Worm (Caenorhabditis elegans): ENCODE measurements around the gene glb-25.

glb-25 gene

ce11 chrV:1918030-1918559 lies 20.0 kb upstream of the glb-25 start, which contains the start of gene Y32G9A.2:
Gene Y32G9A.2, plus strand, starts transcription at chrV:1918509.
- TF ChIP-seq unc-39 (tag; optimal IDR thresholded peaks at IDR 0.05) = no peak
- peak; percentile 41 for TF ChIP-seq gmeb-1 (tag; optimal IDR thresholded peaks at IDR 0.05)
- peak; percentile 50 for TF ChIP-seq nhr-129 (tag; optimal IDR thresholded peaks at IDR 0.05)
- peak; percentile 67 for TF ChIP-seq C34F6.9 (tag; optimal IDR thresholded peaks at IDR 0.05)
- peak; percentile 62 for TF ChIP-seq unc-55 (GFP tag; optimal IDR thresholded peaks at IDR 0.05)
- TF ChIP-seq lin-13 (GFP tag; optimal IDR thresholded peaks at IDR 0.05) = peak; percentile 34
- no peak for TF ChIP-seq lin-39 (tag; optimal IDR thresholded peaks at IDR 0.05)

- TF ChIP-seq lin-39 (tag; optimal IDR thresholded peaks at IDR 0.05) (no peak), elt-1 (tag; optimal IDR thresholded peaks at IDR 0.05) (no peak), ztf-11 (tag; optimal IDR thresholded peaks at IDR 0.05) (no peak), nhr-77 (tag; optimal IDR thresholded peaks at IDR 0.05) (no peak), lin-13 (GFP tag; optimal IDR thresholded peaks at IDR 0.05) (no peak), ceh-82 (tag; optimal IDR thresholded peaks at IDR 0.05) (no peak), alr-1 (tag; optimal IDR thresholded peaks at IDR 0.05) (no peak), nhr-12 (tag; optimal IDR thresholded peaks at IDR 0.05) (no peak), crh-2 (tag; optimal IDR thresholded peaks at IDR 0.05) (no peak)
These were observed 18.0 kb upstream of the glb-25 start, which contains the start of gene Y32G9A.12 for ce11 chrV:1920105-1920504. Gene Y32G9A.12, minus strand, starts transcription at chrV:1920205.

- no peak for TF ChIP-seq lin-11 (tag; optimal IDR thresholded peaks at IDR 0.05)
- no peak for TF ChIP-seq nhr-6 (tag; optimal IDR thresholded peaks at IDR 0.05)
- TF ChIP-seq nhr-12 (tag; optimal IDR thresholded peaks at IDR 0.05) = no peak
- TF ChIP-seq mab-5 (tag; optimal IDR thresholded peaks at IDR 0.05) = no peak
- no peak for TF ChIP-seq ztf-4 (tag; optimal IDR thresholded peaks at IDR 0.05)
- TF ChIP-seq skn-1 (tag; optimal IDR thresholded peaks at IDR 0.05) = no peak
- TF ChIP-seq nhr-10 (tag; optimal IDR thresholded peaks at IDR 0.05) = no peak
- no peak for TF ChIP-seq nhr-237 (tag; optimal IDR thresholded peaks at IDR 0.05)
- no peak for TF ChIP-seq sma-3 (GFP tag; optimal IDR thresholded peaks at IDR 0.05)
- no peak for TF ChIP-seq gmeb-1 (tag; optimal IDR thresholded peaks at IDR 0.05)
These were observed 16.7 kb upstream of the glb-25 start, which contains the start of gene gst-37 for ce11 chrV:1921321-1921720. Gene gst-37, plus strand, starts transcription at chrV:1921621.

ce11 chrV:1925487-1925886 lies 12.6 kb upstream of the glb-25 start, which contains the start of gene T06A1.1:
Gene T06A1.1, minus strand, starts transcription at chrV:1925587.
- no peak for TF ChIP-seq alr-1 (tag; optimal IDR thresholded peaks at IDR 0.05)
- no peak for TF ChIP-seq ceh-82 (tag; optimal IDR thresholded peaks at IDR 0.05)
- TF ChIP-seq gmeb-1 (tag; optimal IDR thresholded peaks at IDR 0.05) = no peak
- no peak for TF ChIP-seq nhr-21 (tag; optimal IDR thresholded peaks at IDR 0.05)
- TF ChIP-seq lsy-2 (tag; optimal IDR thresholded peaks at IDR 0.05) = no peak
- TF ChIP-seq crh-2 (tag; optimal IDR thresholded peaks at IDR 0.05) = no peak
- TF ChIP-seq lin-13 (GFP tag; optimal IDR thresholded peaks at IDR 0.05) = no peak
- no peak for TF ChIP-seq ceh-16 (tag; optimal IDR thresholded peaks at IDR 0.05)
- TF ChIP-seq ztf-4 (tag; optimal IDR thresholded peaks at IDR 0.05) = no peak
- TF ChIP-seq nhr-23 (tag; optimal IDR thresholded peaks at IDR 0.05) = no peak
- no peak for TF ChIP-seq nhr-129 (tag; optimal IDR thresholded peaks at IDR 0.05)
- TF ChIP-seq sma-9 (GFP tag; optimal IDR thresholded peaks at IDR 0.05) = no peak
- TF ChIP-seq sma-9 (tag; optimal IDR thresholded peaks at IDR 0.05) = no peak
- TF ChIP-seq nhr-12 (tag; optimal IDR thresholded peaks at IDR 0.05) = no peak
- no peak for TF ChIP-seq ztf-1 (GFP tag; conservative IDR thresholded peaks at IDR 0.05)
- no peak for TF ChIP-seq unc-62 (GFP tag; optimal IDR thresholded peaks at IDR 0.05)
- no peak for TF ChIP-seq egl-27 (tag; optimal IDR thresholded peaks at IDR 0.05)
- TF ChIP-seq nhr-237 (tag; optimal IDR thresholded peaks at IDR 0.05) = no peak

- TF ChIP-seq sem-4 (tag; optimal IDR thresholded peaks at IDR 0.05) = no peak
- no peak for TF ChIP-seq ZK546.5 (tag; optimal IDR thresholded peaks at IDR 0.05)
- peak; percentile 84 for TF ChIP-seq fos-1 (tag; optimal IDR thresholded peaks at IDR 0.05)
- TF ChIP-seq sma-9 (GFP tag; optimal IDR thresholded peaks at IDR 0.05) = peak; percentile 45
- TF ChIP-seq sma-9 (tag; optimal IDR thresholded peaks at IDR 0.05) = no peak
These were observed 11.0 kb upstream of the glb-25 start, which contains the start of gene T06A1.5 for ce11 chrV:1927015-1927414. Gene T06A1.5, plus strand, starts transcription at chrV:1927223.

All from whole organism, L2 larva.